Fruit fly (Drosophila melanogaster) whole organism, embryonic: Measurements from ENCODE around the gene Tpr2.
A peak's percentile ranks its signal among the peaks of the same experiment; 100 is the strongest.

Experiments used
- Adf1 ChIP-seq: fragments of 200-800 bp; sonication (Bioruptor generic); IDR thresholded peaks from 2 replicates; pipeline ENCODE4 v1.3.6; 2022; ENCODE audit warnings: missing biosample characterization, missing genetic modification characterization
- Aef1 ChIP-seq: fragments of 200-800 bp; sonication (Bioruptor generic); IDR thresholded peaks from 3 replicates; pipeline ENCODE4 v1.3.6; 2022; ENCODE audit warnings: missing biosample characterization, missing genetic modification characterization
- Awh ChIP-seq: fragments of 200-800 bp; sonication (Bioruptor generic); IDR thresholded peaks from 2 replicates; pipeline ENCODE4, ENCODE4 v1.3.6; 2022; ENCODE audit warnings: missing biosample characterization, missing genetic modification characterization
- Bgb ChIP-seq: fragments of 200-800 bp; sonication (Bioruptor generic); IDR thresholded peaks from 2 replicates; pipeline ENCODE4 v1.3.6; 2022; ENCODE audit warnings: missing biosample characterization, missing genetic modification characterization; ENCODE audit not compliant: partially characterized antibody
- CG10274 ChIP-seq: fragments of 200-800 bp; sonication (Bioruptor generic); optimal IDR thresholded peaks from 3 replicates; lab custom pipeline; 2017; ENCODE audit warnings: missing biosample characterization, mild to moderate bottlenecking, missing genetic modification characterization
- CG10366 ChIP-seq: fragments of 200-800 bp; sonication (Bioruptor generic); IDR thresholded peaks from 2 replicates; pipeline ENCODE4 v1.3.6; 2022; ENCODE audit warnings: missing biosample characterization, missing genetic modification characterization
- CG10543 ChIP-seq: fragments of 200-800 bp; sonication (Bioruptor generic); optimal IDR thresholded peaks from 3 replicates; lab custom pipeline; 2017; ENCODE audit warnings: missing biosample characterization, mild to moderate bottlenecking, missing genetic modification characterization, moderate library complexity
- CG10565 ChIP-seq: fragments of 200-800 bp; sonication (Bioruptor generic); optimal IDR thresholded peaks from 3 replicates; lab custom pipeline; 2016; ENCODE audit warnings: missing biosample characterization, mild to moderate bottlenecking, missing genetic modification characterization
- CG11247 ChIP-seq: fragments of 200-800 bp; sonication (Bioruptor generic); IDR thresholded peaks from 2 replicates; pipeline ENCODE4 v1.3.6; 2022; ENCODE audit warnings: missing biosample characterization, missing genetic modification characterization
- CG12744 ChIP-seq: fragments of 200-800 bp; sonication (Bioruptor generic); optimal IDR thresholded peaks from 2 replicates; lab custom pipeline; 2016; ENCODE audit warnings: missing biosample characterization, missing genetic modification characterization
- CG12769 ChIP-seq: fragments of 200-800 bp; sonication (Bioruptor generic); optimal IDR thresholded peaks from 2 replicates; lab custom pipeline; 2019; ENCODE audit warnings: missing biosample characterization, mild to moderate bottlenecking, missing genetic modification characterization, moderate library complexity
- CG14441 ChIP-seq: fragments of 200-800 bp; sonication (Bioruptor generic); IDR thresholded peaks from 2 replicates; pipeline ENCODE4 v1.3.6; 2022; ENCODE audit warnings: missing biosample characterization, missing genetic modification characterization
- CG16813 ChIP-seq: fragments of 200-800 bp; sonication (Bioruptor generic); IDR thresholded peaks from 3 replicates; pipeline ENCODE4 v1.3.6; 2022; ENCODE audit warnings: missing biosample characterization, missing genetic modification characterization; ENCODE audit not compliant: partially characterized antibody
- CG16863 ChIP-seq: fragments of 200-800 bp; sonication (Bioruptor generic); optimal IDR thresholded peaks from 3 replicates; lab custom pipeline; 2016; ENCODE audit warnings: missing biosample characterization, missing genetic modification characterization
- CG18599 ChIP-seq: fragments of 200-800 bp; sonication (Bioruptor generic); optimal IDR thresholded peaks from 3 replicates; lab custom pipeline; 2017; ENCODE audit warnings: missing biosample characterization, missing genetic modification characterization, mild to moderate bottlenecking, moderate library complexity, missing genetic modification reagents
- CG31441 ChIP-seq: fragments of 200-800 bp; sonication (Bioruptor generic); IDR thresholded peaks from 2 replicates; pipeline ENCODE4 v1.3.6; 2022; ENCODE audit warnings: missing biosample characterization, missing genetic modification characterization
- CG34422 ChIP-seq: fragments of 200-800 bp; sonication (Bioruptor generic); IDR thresholded peaks from 3 replicates; pipeline ENCODE4 v1.3.6; 2022; ENCODE audit warnings: missing biosample characterization, missing genetic modification characterization
- CG42726 ChIP-seq: fragments of 200-800 bp; sonication (Bioruptor generic); IDR thresholded peaks from 2 replicates; pipeline ENCODE4 v1.3.6; 2022; ENCODE audit warnings: missing biosample characterization, missing genetic modification characterization; ENCODE audit not compliant: partially characterized antibody
- CG4360 ChIP-seq: fragments of 200-800 bp; sonication (Bioruptor generic); IDR thresholded peaks from 2 replicates; pipeline ENCODE4 v1.3.6; 2022; ENCODE audit warnings: missing biosample characterization, missing genetic modification characterization
- CG5245 ChIP-seq: fragments of 200-800 bp; sonication (Bioruptor generic); optimal IDR thresholded peaks from 3 replicates; lab custom pipeline; 2016; ENCODE audit warnings: missing biosample characterization, missing genetic modification characterization
- CG8765 ChIP-seq: fragments of 200-800 bp; sonication (Bioruptor generic); IDR thresholded peaks from 2 replicates; pipeline ENCODE4 v1.3.6; 2022; ENCODE audit warnings: missing biosample characterization, missing genetic modification characterization
- D ChIP-seq, 2 experiments: fragments of 200-800 bp in 1 of 2; fragments of >200 bp in 1 of 2; sonication (Bioruptor generic) in 1 of 2; optimal IDR thresholded peaks; 2 replicates in 1 of 2; 3 replicates in 1 of 2; lab custom pipeline; 2017; ENCODE audit warnings: mild to moderate bottlenecking in 1 of 2, missing biosample characterization in 1 of 2, missing genetic modification characterization in 1 of 2, missing genetic modification reagents in 1 of 2
- HLH4C ChIP-seq: fragments of 200-800 bp; sonication (Bioruptor generic); IDR thresholded peaks from 3 replicates; pipeline ENCODE4 v1.3.6; 2022; ENCODE audit warnings: missing biosample characterization, missing genetic modification characterization; ENCODE audit not compliant: partially characterized antibody
- HLHmδ ChIP-seq: fragments of 200-800 bp; sonication (Bioruptor generic); optimal IDR thresholded peaks from 2 replicates; lab custom pipeline; 2018; ENCODE audit warnings: missing biosample characterization, mild to moderate bottlenecking, missing genetic modification characterization, moderate library complexity
- Hey ChIP-seq: fragments of 200-800 bp; sonication (Bioruptor generic); optimal IDR thresholded peaks from 3 replicates; lab custom pipeline; 2018; ENCODE audit warnings: missing biosample characterization, mild to moderate bottlenecking, missing genetic modification characterization
- Hmx ChIP-seq: fragments of 200-800 bp; sonication (Bioruptor generic); optimal IDR thresholded peaks from 2 replicates; lab custom pipeline; 2016; ENCODE audit warnings: missing biosample characterization, missing genetic modification characterization
- Med ChIP-seq: fragments of 200-800 bp; sonication (Bioruptor generic); peaks from one replicate; lab custom pipeline; 2016; ENCODE audit warnings: missing biosample characterization, missing genetic modification characterization, mild to moderate bottlenecking, inconsistent platforms, moderate library complexity
- Rfx ChIP-seq: fragments of 200-800 bp; sonication (Bioruptor generic); IDR thresholded peaks from 2 replicates; pipeline ENCODE4 v1.3.6; 2022; ENCODE audit warnings: missing biosample characterization, missing genetic modification characterization
- Scr ChIP-seq: fragments of 200-800 bp; sonication (Bioruptor generic); IDR thresholded peaks from 2 replicates; pipeline ENCODE4 v1.3.6; 2022; ENCODE audit warnings: missing biosample characterization, missing genetic modification characterization; ENCODE audit not compliant: partially characterized antibody
- Sin3A ChIP-seq: fragments of >200 bp; optimal IDR thresholded peaks from 2 replicates; lab custom pipeline; 2018
- Sry-δ ChIP-seq: fragments of 200-800 bp; sonication (Bioruptor generic); optimal IDR thresholded peaks from 2 replicates; lab custom pipeline; 2016; ENCODE audit warnings: missing biosample characterization, missing genetic modification characterization
- cg ChIP-seq: fragments of 200-800 bp; sonication (Bioruptor generic); optimal IDR thresholded peaks from 3 replicates; lab custom pipeline; 2019; ENCODE audit warnings: missing biosample characterization, mild to moderate bottlenecking, missing genetic modification characterization, moderate library complexity
- chinmo ChIP-seq: fragments of 200-800 bp; sonication (Bioruptor generic); IDR thresholded peaks from 4 replicates; pipeline ENCODE4 v1.3.6; 2022; ENCODE audit warnings: missing biosample characterization, missing genetic modification characterization; ENCODE audit not compliant: partially characterized antibody
- chm ChIP-seq: fragments of 200-800 bp; sonication (Bioruptor generic); IDR thresholded peaks from 2 replicates; pipeline ENCODE4 v1.3.6; 2022; ENCODE audit warnings: missing biosample characterization, missing genetic modification characterization
- croc ChIP-seq: fragments of 200-800 bp; sonication (Bioruptor generic); conservative IDR thresholded peaks from 3 replicates; pipeline ENCODE4 v1.3.6; 2022; ENCODE audit warnings: missing biosample characterization, missing genetic modification characterization
- crol ChIP-seq: fragments of 200-800 bp; sonication (Bioruptor generic); IDR thresholded peaks from 2 replicates; pipeline ENCODE4 v1.3.6; 2022; ENCODE audit warnings: missing biosample characterization, missing genetic modification characterization
- dan ChIP-seq: fragments of 200-800 bp; sonication (Bioruptor generic); IDR thresholded peaks from 2 replicates; pipeline ENCODE4 v1.3.6; 2022; ENCODE audit warnings: missing biosample characterization, missing genetic modification characterization
- inv ChIP-seq: fragments of 200-800 bp; sonication (Bioruptor generic); IDR thresholded peaks from 2 replicates; pipeline ENCODE4 v1.3.6; 2022; ENCODE audit warnings: missing biosample characterization, missing genetic modification characterization; ENCODE audit not compliant: partially characterized antibody
- jigr1 ChIP-seq: fragments of 200-800 bp; sonication (Bioruptor generic); IDR thresholded peaks from 3 replicates; pipeline ENCODE4 v1.3.6; 2022; ENCODE audit warnings: missing biosample characterization, missing genetic modification characterization
- kni ChIP-seq: fragments of 200-800 bp; sonication (Bioruptor generic); optimal IDR thresholded peaks from 3 replicates; lab custom pipeline; 2017; ENCODE audit warnings: mild to moderate bottlenecking, missing biosample characterization, missing genetic modification reagents, missing genetic modification characterization
- lmd ChIP-seq: fragments of 200-800 bp; sonication (Bioruptor generic); IDR thresholded peaks from 2 replicates; pipeline ENCODE4 v1.3.6; 2022; ENCODE audit warnings: missing biosample characterization, missing genetic modification characterization
- nom ChIP-seq: fragments of 200-800 bp; sonication (Bioruptor generic); optimal IDR thresholded peaks from 2 replicates; lab custom pipeline; 2017; ENCODE audit warnings: missing biosample characterization, missing genetic modification characterization, mild to moderate bottlenecking, moderate library complexity, missing genetic modification reagents
- onecut ChIP-seq: fragments of 200-800 bp; sonication (Bioruptor generic); IDR thresholded peaks from 2 replicates; pipeline ENCODE4 v1.3.6; 2022; ENCODE audit warnings: missing biosample characterization, missing genetic modification characterization
- p53 ChIP-seq: fragments of 200-800 bp; sonication (Bioruptor generic); optimal IDR thresholded peaks from 2 replicates; lab custom pipeline; 2016; ENCODE audit warnings: missing biosample characterization, missing genetic modification characterization
- psq ChIP-seq: fragments of 200-800 bp; sonication (Bioruptor generic); optimal IDR thresholded peaks from 2 replicates; lab custom pipeline; 2017; ENCODE audit warnings: missing biosample characterization, missing genetic modification characterization
- row ChIP-seq: fragments of 200-800 bp; sonication (Bioruptor generic); IDR thresholded peaks from 3 replicates; pipeline ENCODE4 v1.3.6; 2022; ENCODE audit warnings: missing biosample characterization, missing genetic modification characterization
- slbo ChIP-seq: fragments of 200-800 bp; sonication (Bioruptor generic); IDR thresholded peaks from 2 replicates; pipeline ENCODE4 v1.3.6; 2022; ENCODE audit warnings: missing biosample characterization, missing genetic modification characterization
- slou ChIP-seq: fragments of 200-800 bp; sonication (Bioruptor generic); optimal IDR thresholded peaks from 3 replicates; lab custom pipeline; 2016; ENCODE audit warnings: missing biosample characterization, missing genetic modification characterization
- sr ChIP-seq: fragments of 200-800 bp; sonication (Bioruptor generic); IDR thresholded peaks from 3 replicates; pipeline ENCODE4 v1.3.6; 2022; ENCODE audit warnings: missing biosample characterization, missing genetic modification characterization
- zfh2 ChIP-seq: fragments of 200-800 bp; sonication (Bioruptor generic); optimal IDR thresholded peaks from 2 replicates; lab custom pipeline; 2016; ENCODE audit warnings: missing biosample characterization, missing genetic modification characterization

Tpr2 gene

dm6 chr2L:16533386-16533773 is 42.0 kb downstream of the Tpr2 start (continued):
- peak; percentile 74 for TF ChIP-seq cg (GFP tag; lab: Kevin White, UChicago)
- no peak for TF ChIP-seq jigr1 (GFP tag; lab: Robert Waterston, UW)
- peak; percentile 11; the same call in 1 of the 2 replicates for TF ChIP-seq Scr (GFP tag; lab: Robert Waterston, UW)
- peak; percentile 98 for TF ChIP-seq psq (GFP tag; lab: Kevin White, UChicago)
- TF ChIP-seq CG8765: 0 out of 2 replicates have a peak, but pooled peaks have one; percentile 2
- TF ChIP-seq chm (GFP tag; lab: Robert Waterston, UW): peak; percentile 6; the same call in 1 of the 2 replicates
- TF ChIP-seq CG18599 (GFP tag; lab: Kevin White, UChicago): peak; percentile 27
- peak; percentile 76 for TF ChIP-seq CG42726 (GFP tag; lab: Robert Waterston, UW)
- no peak for TF ChIP-seq HLH4C
- TF ChIP-seq Bgb (GFP tag; lab: Robert Waterston, UW): peak; percentile 71
- peak; percentile 100 for TF ChIP-seq crol (GFP tag; lab: Robert Waterston, UW)
- peak; percentile 7 for TF ChIP-seq Med (GFP tag; lab: Kevin White, UChicago)
- TF ChIP-seq CG12744 (GFP tag; lab: Kevin White, UChicago): no peak
- TF ChIP-seq p53: no peak
- TF ChIP-seq D (optimal IDR thresholded peaks at IDR 0.05; lab: Kevin White, UChicago): no peak
- no peak for TF ChIP-seq D (GFP tag; optimal IDR thresholded peaks at IDR 0.05; lab: Kevin White, UChicago)
- peak; percentile 52; the same call in 1 of the 3 replicates for TF ChIP-seq sr (GFP tag; lab: Robert Waterston, UW)
- peak; percentile 55 for TF ChIP-seq CG16813 (GFP tag; lab: Robert Waterston, UW)
- TF ChIP-seq Hey (tag; lab: Kevin White, UChicago): peak; percentile 44
- peak; percentile 95 for TF ChIP-seq CG4360 (GFP tag; lab: Robert Waterston, UW)
- no peak for TF ChIP-seq Sin3A (lab: Kevin White, UChicago)
- peak; percentile 2; the same call in 1 of the 2 replicates for TF ChIP-seq slbo (GFP tag; lab: Robert Waterston, UW)
- TF ChIP-seq chinmo (GFP tag; lab: Robert Waterston, UW): peak; percentile 98
- no peak for TF ChIP-seq CG5245 (GFP tag; lab: Kevin White, UChicago)
- TF ChIP-seq Sry-δ: no peak
- no peak for TF ChIP-seq CG10565 (GFP tag; lab: Kevin White, UChicago)
- TF ChIP-seq dan: no peak
- 0 out of 2 replicates have a peak, but pooled peaks have one; percentile 2 for TF ChIP-seq CG11247 (GFP tag; lab: Robert Waterston, UW)
- TF ChIP-seq Aef1: peak; percentile 73; the same call in 2 of the 3 replicates
- no peak for TF ChIP-seq Hmx (GFP tag; lab: Kevin White, UChicago)
- TF ChIP-seq croc: 0 out of 3 replicates have a peak, but pooled peaks have one; percentile 10
- TF ChIP-seq CG14441: peak; percentile 11
- no peak for TF ChIP-seq CG10274
- TF ChIP-seq onecut (GFP tag; lab: Robert Waterston, UW): 0 out of 2 replicates have a peak, but pooled peaks have one; percentile 23
- no peak for TF ChIP-seq lmd (GFP tag; lab: Robert Waterston, UW)
- TF ChIP-seq HLHmδ (GFP tag; lab: Kevin White, UChicago): peak; percentile 90
- peak; percentile 50 for TF ChIP-seq nom (GFP tag; lab: Kevin White, UChicago)
- no peak for TF ChIP-seq CG10366 (GFP tag; lab: Robert Waterston, UW)
- peak; percentile 4; the same call in 1 of the 3 replicates for TF ChIP-seq row (GFP tag; lab: Robert Waterston, UW)
- 0 out of 3 replicates have a peak, but pooled peaks have one; percentile 58 for TF ChIP-seq CG34422
- TF ChIP-seq Rfx (GFP tag; lab: Robert Waterston, UW): no peak; the same call in 1 of the 2 replicates
- TF ChIP-seq Adf1 (GFP tag; lab: Robert Waterston, UW): peak; percentile 98; the same call in 1 of the 2 replicates
- peak; percentile 51; the same call in 1 of the 2 replicates for TF ChIP-seq inv (GFP tag; lab: Robert Waterston, UW)
- peak; percentile 99 for TF ChIP-seq CG12769 (tag; lab: Kevin White, UChicago)
- TF ChIP-seq zfh2: no peak
- peak; percentile 62 for TF ChIP-seq kni
- TF ChIP-seq CG31441 (GFP tag; lab: Robert Waterston, UW): 0 out of 2 replicates have a peak, but pooled peaks have one; percentile 22
- TF ChIP-seq CG16863 (GFP tag; lab: Kevin White, UChicago): no peak
- TF ChIP-seq CG10543 (GFP tag; lab: Kevin White, UChicago): peak; percentile 85
- TF ChIP-seq Awh (GFP tag; lab: Robert Waterston, UW): no peak
- no peak for TF ChIP-seq slou (GFP tag; lab: Kevin White, UChicago)
